Worm (Caenorhabditis elegans) whole organism, L2 larva: ENCODE data around the gene tric-1B.1.

Experiments
- R02D3.7 ChIP-seq: fragments of 150-350 bp; optimal IDR thresholded peaks from 2 replicates; lab custom pipeline; 2014; ENCODE audit warnings: missing biosample characterization, missing genetic modification characterization
- blmp-1 ChIP-seq: sonication (generic microtip); optimal IDR thresholded peaks from 2 replicates; lab custom pipeline; 2017; ENCODE audit warnings: missing genetic modification characterization, mild to moderate bottlenecking, missing compliant biosample characterization, antibody characterized with exemption, moderate library complexity; ENCODE audit not compliant: insufficient read depth
- lin-11 ChIP-seq: fragments of 150-350 bp; sonication (generic microtip); optimal IDR thresholded peaks from 2 replicates; lab custom pipeline; 2014; ENCODE audit warnings: missing biosample characterization, missing genetic modification characterization, inconsistent platforms, mixed read lengths
- lin-39 ChIP-seq: fragments of 150-350 bp; optimal IDR thresholded peaks from 2 replicates; lab custom pipeline; 2014; ENCODE audit warnings: missing biosample characterization, missing genetic modification reagents, missing genetic modification characterization
- nhr-10 ChIP-seq: sonication (generic microtip); optimal IDR thresholded peaks from 2 replicates; lab custom pipeline; 2017; ENCODE audit warnings: missing biosample characterization, missing genetic modification characterization
- nhr-11 ChIP-seq: fragments of 150-350 bp; optimal IDR thresholded peaks from 2 replicates; lab custom pipeline; 2014; ENCODE audit warnings: missing biosample characterization, missing genetic modification characterization
- nhr-12 ChIP-seq: fragments of 150-350 bp; optimal IDR thresholded peaks from 2 replicates; lab custom pipeline; 2014; ENCODE audit warnings: missing biosample characterization, missing genetic modification characterization
- nhr-237 ChIP-seq: fragments of 150-350 bp; optimal IDR thresholded peaks from 2 replicates; lab custom pipeline; 2014; ENCODE audit warnings: missing biosample characterization, missing genetic modification characterization
- nhr-77 ChIP-seq: fragments of 150-350 bp; optimal IDR thresholded peaks from 2 replicates; lab custom pipeline; 2014; ENCODE audit warnings: missing biosample characterization, missing genetic modification characterization
- peb-1 ChIP-seq: fragments of 150-350 bp; optimal IDR thresholded peaks from 2 replicates; lab custom pipeline; 2014; ENCODE audit warnings: missing biosample characterization, missing genetic modification characterization
- snpc-4 ChIP-seq: fragments of 150-350 bp; optimal IDR thresholded peaks from 2 replicates; lab custom pipeline; 2014; ENCODE audit warnings: missing biosample characterization, missing genetic modification characterization
- unc-62 ChIP-seq: fragments of 150-350 bp; optimal IDR thresholded peaks from 2 replicates; lab custom pipeline; 2014; ENCODE audit warnings: missing biosample characterization, missing genetic modification reagents, missing genetic modification characterization
- zag-1 ChIP-seq: fragments of 150-350 bp; optimal IDR thresholded peaks from 2 replicates; lab custom pipeline; 2014; ENCODE audit warnings: missing biosample characterization, missing genetic modification characterization

- TF ChIP-seq nhr-10 (tag; lab: Kevin White, UChicago) (no peak), R02D3.7 (tag; lab: Kevin White, UChicago) (no peak), nhr-237 (tag; lab: Kevin White, UChicago) (no peak), nhr-77 (tag; lab: Kevin White, UChicago) (no peak), unc-62 (GFP tag; lab: Kevin White, UChicago) (no peak), nhr-12 (tag; lab: Kevin White, UChicago) (no peak), zag-1 (no peak), blmp-1 (tag; lab: Kevin White, UChicago) (no peak), peb-1 (tag; lab: Kevin White, UChicago) (no peak), snpc-4 (tag; lab: Kevin White, UChicago) (no peak), lin-39 (tag; lab: Kevin White, UChicago) (no peak), nhr-11 (tag; lab: Kevin White, UChicago) (no peak), lin-11 (no peak)
Measured at ce11 chrII:12260538-12260937, 5.5 kb downstream of the tric-1B.1 start.
